Worm (Caenorhabditis elegans) whole organism, mixed stage, embryonic: ENCODE data around the gene C08F11.12.
A peak's percentile ranks its signal among the peaks of the same experiment; 100 is the strongest.

Experiments used
- M03D4.4 ChIP-seq: sonication (generic microtip); optimal IDR thresholded peaks from 2 replicates; lab custom pipeline; 2017; ENCODE audit warnings: mild to moderate bottlenecking, missing genetic modification characterization, missing compliant biosample characterization
- blmp-1 ChIP-seq: fragments of 150-350 bp; optimal IDR thresholded peaks from 2 replicates; lab custom pipeline; 2014; ENCODE audit warnings: missing biosample characterization, missing genetic modification characterization
- ces-1 ChIP-seq: fragments of 150-350 bp; optimal IDR thresholded peaks from 2 replicates; lab custom pipeline; 2014; ENCODE audit warnings: missing biosample characterization, missing genetic modification reagents, missing genetic modification characterization
- cnd-1 ChIP-seq: fragments of 200-800 bp; sonication (Bioruptor generic); optimal IDR thresholded peaks from 2 replicates; lab custom pipeline; 2018; ENCODE audit warnings: mild to moderate bottlenecking, missing genetic modification characterization, missing compliant biosample characterization
- drap-1 ChIP-seq: fragments of 200-800 bp; sonication (Bioruptor generic); optimal IDR thresholded peaks from 3 replicates; lab custom pipeline; 2018; ENCODE audit warnings: mild to moderate bottlenecking, missing genetic modification characterization, missing compliant biosample characterization
- elt-1 ChIP-seq: sonication (generic microtip); optimal IDR thresholded peaks from 2 replicates; lab custom pipeline; 2017; ENCODE audit warnings: missing genetic modification characterization, mild to moderate bottlenecking, missing compliant biosample characterization, antibody characterized with exemption, moderate library complexity, borderline replicate concordance; ENCODE audit not compliant: insufficient read depth
- elt-3 ChIP-seq: fragments of 150-350 bp; optimal IDR thresholded peaks from 2 replicates; lab custom pipeline; 2014; ENCODE audit warnings: missing biosample characterization, missing genetic modification characterization
- flh-1 ChIP-seq: fragments of 200-800 bp; sonication (Bioruptor generic); optimal IDR thresholded peaks from 2 replicates; lab custom pipeline; 2018; ENCODE audit warnings: mild to moderate bottlenecking, missing genetic modification characterization, moderate library complexity, missing compliant biosample characterization
- hlh-1 ChIP-seq: fragments of 150-350 bp; optimal IDR thresholded peaks from 2 replicates; lab custom pipeline; 2014; ENCODE audit warnings: missing biosample characterization, missing genetic modification reagents, missing genetic modification characterization
- lin-32 ChIP-seq: fragments of 200-800 bp; sonication (Bioruptor generic); optimal IDR thresholded peaks from 2 replicates; lab custom pipeline; 2018; ENCODE audit warnings: mild to moderate bottlenecking, missing genetic modification characterization, missing compliant biosample characterization
- mab-5 ChIP-seq: fragments of 150-350 bp; optimal IDR thresholded peaks from 2 replicates; lab custom pipeline; 2014; ENCODE audit warnings: missing biosample characterization, missing genetic modification characterization
- mls-2 ChIP-seq: sonication (generic microtip); optimal IDR thresholded peaks from 2 replicates; lab custom pipeline; 2016; ENCODE audit warnings: mild to moderate bottlenecking, missing genetic modification characterization, moderate library complexity, missing compliant biosample characterization
- nhr-2 ChIP-seq: fragments of 150-350 bp; optimal IDR thresholded peaks from 2 replicates; lab custom pipeline; 2014; ENCODE audit warnings: missing biosample characterization, missing genetic modification characterization
- nhr-237 ChIP-seq: fragments of 150-350 bp; optimal IDR thresholded peaks from 2 replicates; lab custom pipeline; 2014; ENCODE audit warnings: missing biosample characterization, missing genetic modification characterization
- nhr-28 ChIP-seq: fragments of 150-350 bp; optimal IDR thresholded peaks from 2 replicates; lab custom pipeline; 2014; ENCODE audit warnings: missing biosample characterization, missing genetic modification characterization
- nhr-76 ChIP-seq: sonication (generic microtip); optimal IDR thresholded peaks from 2 replicates; lab custom pipeline; 2017; ENCODE audit warnings: missing biosample characterization, missing genetic modification characterization
- pha-4 ChIP-seq: fragments of 150-350 bp; optimal IDR thresholded peaks from 2 replicates; lab custom pipeline; 2018; ENCODE audit warnings: missing biosample characterization, missing genetic modification reagents, missing genetic modification characterization
- sem-2 ChIP-seq: fragments of 200-800 bp; sonication (Bioruptor generic); optimal IDR thresholded peaks from 2 replicates; lab custom pipeline; 2018; ENCODE audit warnings: mild to moderate bottlenecking, missing genetic modification characterization, missing compliant biosample characterization
- snpc-4 ChIP-seq: fragments of 150-350 bp; optimal IDR thresholded peaks from 2 replicates; lab custom pipeline; 2014; ENCODE audit warnings: missing biosample characterization, missing genetic modification characterization
- sptf-1 ChIP-seq: sonication (generic microtip); optimal IDR thresholded peaks from 2 replicates; lab custom pipeline; 2017; ENCODE audit warnings: mild to moderate bottlenecking, missing genetic modification characterization, moderate library complexity, missing compliant biosample characterization
- unc-120 ChIP-seq: sonication (generic microtip); optimal IDR thresholded peaks from 2 replicates; lab custom pipeline; 2017; ENCODE audit warnings: missing genetic modification characterization, missing compliant biosample characterization; ENCODE audit not compliant: poor library complexity, severe bottlenecking
- unc-39 ChIP-seq: fragments of 150-350 bp; optimal IDR thresholded peaks from 2 replicates; lab custom pipeline; 2014; ENCODE audit warnings: missing biosample characterization, missing genetic modification characterization
- unc-62 ChIP-seq: fragments of 150-350 bp; optimal IDR thresholded peaks from 2 replicates; lab custom pipeline; 2014; ENCODE audit warnings: missing biosample characterization, missing genetic modification reagents, missing genetic modification characterization
- zip-8 ChIP-seq: fragments of 150-350 bp; optimal IDR thresholded peaks from 2 replicates; lab custom pipeline; 2014; ENCODE audit warnings: missing biosample characterization, missing genetic modification characterization
- ztf-11 ChIP-seq: fragments of 150-350 bp; optimal IDR thresholded peaks from 2 replicates; lab custom pipeline; 2014; ENCODE audit warnings: missing biosample characterization, missing genetic modification characterization

Gene C08F11.12

ce11 chrIV:13695720-13696364 lies 44.5 kb upstream of the C08F11.12 start:
- TF ChIP-seq unc-62 (GFP tag; lab: Kevin White, UChicago) (peak; percentile 99), hlh-1 (tag; lab: Kevin White, UChicago) (peak; percentile 44), nhr-76 (tag; lab: Kevin White, UChicago) (no peak), unc-120 (tag; lab: Kevin White, UChicago) (peak; percentile 33), nhr-28 (tag; lab: Kevin White, UChicago) (no peak), nhr-2 (peak; percentile 82), elt-1 (tag; lab: Kevin White, UChicago) (peak; percentile 29), lin-32 (GFP tag; lab: Kevin White, UChicago) (no peak), mab-5 (tag; lab: Kevin White, UChicago) (peak; percentile 70)

- TF ChIP-seq unc-62 (GFP tag; lab: Kevin White, UChicago) (no peak), cnd-1 (tag; lab: Kevin White, UChicago) (no peak), drap-1 (no peak), ztf-11 (tag; lab: Kevin White, UChicago) (no peak), flh-1 (GFP tag; lab: Kevin White, UChicago) (no peak), nhr-2 (no peak), unc-120 (tag; lab: Kevin White, UChicago) (no peak), ces-1 (no peak), zip-8 (tag; lab: Kevin White, UChicago) (no peak), elt-1 (tag; lab: Kevin White, UChicago) (no peak), pha-4 (tag; lab: Kevin White, UChicago) (no peak), nhr-76 (tag; lab: Kevin White, UChicago) (no peak)
Measured at ce11 chrIV:13695302-13695701, 44.0 kb upstream of the C08F11.12 start.

ce11 chrIV:13694600-13694999 lies 43.3 kb upstream of the C08F11.12 start:
- TF ChIP-seq blmp-1 (tag; lab: Kevin White, UChicago) (no peak), unc-62 (GFP tag; lab: Kevin White, UChicago) (peak; percentile 89), hlh-1 (tag; lab: Kevin White, UChicago) (peak; percentile 29), pha-4 (tag; lab: Kevin White, UChicago) (no peak), mab-5 (tag; lab: Kevin White, UChicago) (peak; percentile 9)

- TF ChIP-seq unc-62 (GFP tag; lab: Kevin White, UChicago), result peak; percentile 98
- no peak for TF ChIP-seq elt-1 (tag; lab: Kevin White, UChicago)
- TF ChIP-seq blmp-1 (tag; lab: Kevin White, UChicago), result no peak
- no peak for TF ChIP-seq nhr-76 (tag; lab: Kevin White, UChicago)
Measured at ce11 chrIV:13693976-13694375, 42.7 kb upstream of the C08F11.12 start.

- no peak for TF ChIP-seq snpc-4 (tag; lab: Kevin White, UChicago)
Measured at ce11 chrIV:13692522-13692921, 41.2 kb upstream of the C08F11.12 start.

ce11 chrIV:13689302-13689880 lies 38.1 kb upstream of the C08F11.12 start, which contains the start of gene T23G4.2:
T23G4.2 (minus strand) TSS chrIV:13689556.
- TF ChIP-seq cnd-1 (tag; lab: Kevin White, UChicago) (no peak), unc-62 (GFP tag; lab: Kevin White, UChicago) (peak; percentile 87), nhr-237 (tag; lab: Kevin White, UChicago) (no peak)

ce11 chrIV:13687631-13688030 lies 36.3 kb upstream of the C08F11.12 start:
- TF ChIP-seq nhr-237 (tag; lab: Kevin White, UChicago) (no peak), pha-4 (tag; lab: Kevin White, UChicago) (no peak), cnd-1 (tag; lab: Kevin White, UChicago) (no peak), ces-1 (no peak), M03D4.4 (tag; lab: Kevin White, UChicago) (no peak), mls-2 (tag; lab: Kevin White, UChicago) (no peak), hlh-1 (tag; lab: Kevin White, UChicago) (no peak), sptf-1 (tag; lab: Kevin White, UChicago) (no peak), sem-2 (GFP tag; lab: Kevin White, UChicago) (no peak), unc-39 (tag; lab: Kevin White, UChicago) (no peak), flh-1 (GFP tag; lab: Kevin White, UChicago) (no peak), elt-3 (tag; lab: Kevin White, UChicago) (no peak), nhr-28 (tag; lab: Kevin White, UChicago) (no peak)
